Fruit fly (Drosophila melanogaster) S2 (cell line): ENCODE data around the gene Saf-B.

Experiments used
- CG8478 ChIP-seq: fragments of >200 bp; optimal IDR thresholded peaks from 2 replicates; lab custom pipeline; 2018
- CTCF ChIP-seq, 2 experiments: fragments of >200 bp; optimal IDR thresholded peaks; 2 replicates each; lab custom pipeline; 2018

DNA sequence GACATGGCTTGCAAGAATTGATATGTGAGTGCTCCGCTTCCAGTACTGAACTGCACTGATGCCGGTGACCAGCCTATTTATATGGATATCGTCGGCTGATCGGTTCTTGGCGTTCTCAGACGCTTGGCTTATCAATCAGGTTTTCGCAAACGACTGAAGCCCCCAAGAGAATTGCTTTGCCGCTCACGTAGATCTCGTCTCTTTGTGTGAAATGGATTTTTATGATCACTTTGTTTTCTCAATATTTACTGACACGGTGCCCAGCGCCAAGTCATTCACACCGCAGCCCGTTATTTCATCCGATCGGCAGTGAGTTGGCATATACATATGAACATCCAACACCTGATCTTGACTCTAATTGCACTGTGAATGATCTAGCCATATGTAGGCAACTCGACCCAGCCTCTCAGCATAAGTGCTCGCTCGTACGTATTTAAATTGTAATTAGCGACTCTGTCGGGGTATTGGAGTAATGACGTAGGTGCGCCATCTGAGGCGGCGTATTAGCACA, 43.1 kb downstream of the Saf-B start, which contains the start of gene CG13639:
- no peak for TF ChIP-seq CTCF (optimal IDR thresholded peaks at IDR 0.05; lab: Kevin White, UChicago)
- TF ChIP-seq CG8478: no peak
